Fruit fly (Drosophila melanogaster) whole organism, wandering third instar larva: ENCODE data around the gene CG12182.

Experiments
- Abd-B ChIP-seq: fragments of >200 bp; optimal IDR thresholded peaks from 2 replicates; lab custom pipeline; 2017; ENCODE audit warnings: missing biosample characterization, missing genetic modification characterization
- CG32264 ChIP-seq: fragments of 200-800 bp; sonication (Bioruptor generic); optimal IDR thresholded peaks from 2 replicates; lab custom pipeline; 2016; ENCODE audit warnings: missing biosample characterization, missing genetic modification characterization
- CG9705 ChIP-seq: fragments of 200-800 bp; sonication (Bioruptor generic); optimal IDR thresholded peaks from 2 replicates; lab custom pipeline; 2018; ENCODE audit warnings: missing biosample characterization, mild to moderate bottlenecking, missing genetic modification characterization
- CrebA ChIP-seq: fragments of 200-800 bp; sonication (Bioruptor generic); optimal IDR thresholded peaks from 2 replicates; lab custom pipeline; 2016; ENCODE audit warnings: missing biosample characterization, mild to moderate bottlenecking, missing genetic modification characterization, borderline replicate concordance
- Dfd ChIP-seq: fragments of >200 bp; optimal IDR thresholded peaks from 2 replicates; lab custom pipeline; 2017; ENCODE audit warnings: missing biosample characterization, missing genetic modification characterization
- Dif ChIP-seq: fragments of 200-275, 200-300 bp; sonication (Bioruptor generic); optimal IDR thresholded peaks from 2 replicates; lab custom pipeline; 2018; ENCODE audit warnings: missing biosample characterization, missing genetic modification characterization; ENCODE audit not compliant: partially characterized antibody
- GATAd ChIP-seq: sonication (Bioruptor generic); optimal IDR thresholded peaks from 2 replicates; lab custom pipeline; 2016; ENCODE audit warnings: missing biosample characterization, missing genetic modification characterization
- HLH106 ChIP-seq: fragments of 200-800 bp; optimal IDR thresholded peaks from 3 replicates; lab custom pipeline; 2019; ENCODE audit warnings: missing biosample characterization, mild to moderate bottlenecking, missing genetic modification characterization, moderate library complexity
- Hnf4 ChIP-seq: fragments of 200-800 bp; sonication (Bioruptor generic); optimal IDR thresholded peaks from 2 replicates; lab custom pipeline; 2016; ENCODE audit warnings: missing biosample characterization, mild to moderate bottlenecking, missing genetic modification characterization
- Hr78 ChIP-seq: fragments of >200 bp; optimal IDR thresholded peaks from 2 replicates; lab custom pipeline; 2017; ENCODE audit warnings: missing biosample characterization, missing genetic modification characterization
- Hr83 ChIP-seq: fragments of 200-300 bp; sonication (Bioruptor generic); optimal IDR thresholded peaks from 2 replicates; lab custom pipeline; 2016; ENCODE audit warnings: missing biosample characterization, mild to moderate bottlenecking, missing genetic modification characterization, moderate library complexity; ENCODE audit not compliant: poor library complexity, severe bottlenecking
- Jra ChIP-seq: sonication (Bioruptor generic); optimal IDR thresholded peaks from 2 replicates; lab custom pipeline; 2016; ENCODE audit warnings: missing biosample characterization, missing genetic modification characterization
- Mio ChIP-seq: sonication (Bioruptor generic); optimal IDR thresholded peaks from 2 replicates; lab custom pipeline; 2016; ENCODE audit warnings: missing biosample characterization, missing genetic modification characterization
- Myc ChIP-seq: fragments of >200 bp; optimal IDR thresholded peaks from 2 replicates; lab custom pipeline; 2017
- N ChIP-seq: fragments of >200 bp; optimal IDR thresholded peaks from 2 replicates; lab custom pipeline; 2018; ENCODE audit warnings: missing biosample characterization, missing external identifiers, missing genetic modification characterization
- OdsH ChIP-seq: fragments of 200-800 bp; sonication (Bioruptor generic); optimal IDR thresholded peaks from 2 replicates; lab custom pipeline; 2016; ENCODE audit warnings: missing biosample characterization, mild to moderate bottlenecking, missing genetic modification characterization
- Rel ChIP-seq, 2 experiments: fragments of 200-800 bp; sonication (Bioruptor generic) in 1 of 2; optimal IDR thresholded peaks; 2 replicates in 1 of 2; 3 replicates in 1 of 2; lab custom pipeline; 2016 to 2019; ENCODE audit warnings: mild to moderate bottlenecking in 2 of 2, missing biosample characterization in 2 of 2, missing genetic modification characterization in 2 of 2, moderate library complexity in 1 of 2
- Sp1 ChIP-seq: fragments of 200-800 bp; sonication (Bioruptor generic); optimal IDR thresholded peaks from 3 replicates; lab custom pipeline; 2019; ENCODE audit warnings: missing biosample characterization, mild to moderate bottlenecking, missing genetic modification characterization, moderate library complexity
- Vsx2 ChIP-seq: fragments of 200-300, 225-300 bp; sonication (Bioruptor generic); optimal IDR thresholded peaks from 2 replicates; lab custom pipeline; 2018; ENCODE audit warnings: missing biosample characterization, missing genetic modification characterization; ENCODE audit not compliant: partially characterized antibody
- br ChIP-seq: fragments of 200-800 bp; sonication (Bioruptor generic); optimal IDR thresholded peaks from 2 replicates; lab custom pipeline; 2016; ENCODE audit warnings: missing biosample characterization, missing genetic modification characterization
- brk ChIP-seq: fragments of 200-800 bp; sonication (Bioruptor generic); optimal IDR thresholded peaks from 2 replicates; lab custom pipeline; 2016; ENCODE audit warnings: missing biosample characterization, mild to moderate bottlenecking, missing genetic modification characterization
- dl ChIP-seq, 2 experiments: fragments of 175-275, 200-275 bp in 1 of 2; fragments of 200-275 bp in 1 of 2; sonication (Bioruptor generic); optimal IDR thresholded peaks; lab custom pipeline; 2018; ENCODE audit warnings: mild to moderate bottlenecking in 2 of 2, missing biosample characterization in 2 of 2, missing genetic modification characterization in 2 of 2, moderate library complexity in 2 of 2; ENCODE audit not compliant: partially characterized antibody in 2 of 2, insufficient read depth in 1 of 2
- dmrt93B ChIP-seq: fragments of 200-800 bp; sonication (Bioruptor generic); optimal IDR thresholded peaks from 2 replicates; lab custom pipeline; 2018; ENCODE audit warnings: missing biosample characterization, mild to moderate bottlenecking, missing genetic modification characterization
- dsf ChIP-seq: sonication (Bioruptor generic); optimal IDR thresholded peaks from 2 replicates; lab custom pipeline; 2016; ENCODE audit warnings: missing biosample characterization, missing genetic modification characterization, borderline replicate concordance
- ey ChIP-seq: fragments of 200-800 bp; sonication (Bioruptor generic); optimal IDR thresholded peaks from 2 replicates; lab custom pipeline; 2016; ENCODE audit warnings: missing biosample characterization, missing genetic modification characterization
- foxo ChIP-seq, 2 experiments: fragments of 200-800 bp; sonication (Bioruptor generic); optimal IDR thresholded peaks; 2 replicates in 1 of 2; 3 replicates in 1 of 2; lab custom pipeline; 2016 to 2017; ENCODE audit warnings: missing biosample characterization in 2 of 2, missing genetic modification characterization in 2 of 2
- fru ChIP-seq: fragments of 200-800 bp; sonication (Bioruptor generic); optimal IDR thresholded peaks from 3 replicates; lab custom pipeline; 2016; ENCODE audit warnings: missing biosample characterization, mild to moderate bottlenecking, missing genetic modification characterization
- h ChIP-seq: fragments of 200-800 bp; sonication (Bioruptor generic); optimal IDR thresholded peaks from 3 replicates; lab custom pipeline; 2016; ENCODE audit warnings: missing biosample characterization, mild to moderate bottlenecking, missing genetic modification characterization
- jim ChIP-seq: fragments of 175-275, 200-325 bp; sonication (Bioruptor generic); optimal IDR thresholded peaks from 2 replicates; lab custom pipeline; 2016; ENCODE audit warnings: missing biosample characterization, mild to moderate bottlenecking, missing genetic modification characterization
- lola ChIP-seq: fragments of >200 bp; optimal IDR thresholded peaks from 2 replicates; lab custom pipeline; 2017; ENCODE audit warnings: missing biosample characterization, missing genetic modification characterization
- psq ChIP-seq: fragments of 200-800 bp; sonication (Bioruptor generic); optimal IDR thresholded peaks from 3 replicates; lab custom pipeline; 2017; ENCODE audit warnings: missing biosample characterization, mild to moderate bottlenecking, missing genetic modification characterization, moderate library complexity
- rgr ChIP-seq: fragments of 200-800 bp; sonication (Bioruptor generic); optimal IDR thresholded peaks from 3 replicates; lab custom pipeline; 2016; ENCODE audit warnings: missing biosample characterization, mild to moderate bottlenecking, missing genetic modification characterization
- sage ChIP-seq: fragments of 200-800 bp; sonication (Bioruptor generic); optimal IDR thresholded peaks from 2 replicates; lab custom pipeline; 2016; ENCODE audit warnings: missing biosample characterization, mild to moderate bottlenecking, missing genetic modification characterization
- sv ChIP-seq: fragments of 200-800 bp; sonication (Bioruptor generic); optimal IDR thresholded peaks from 3 replicates; lab custom pipeline; 2016; ENCODE audit warnings: missing biosample characterization, missing genetic modification characterization
- tai ChIP-seq: sonication (Bioruptor generic); optimal IDR thresholded peaks from 2 replicates; lab custom pipeline; 2016; ENCODE audit warnings: missing biosample characterization, missing genetic modification characterization
- usp ChIP-seq: fragments of >200 bp; optimal IDR thresholded peaks from 2 replicates; lab custom pipeline; 2017; ENCODE audit warnings: missing biosample characterization, missing genetic modification characterization
- woc ChIP-seq: sonication (Bioruptor generic); optimal IDR thresholded peaks from 2 replicates; lab custom pipeline; 2016; ENCODE audit warnings: missing biosample characterization, mild to moderate bottlenecking, missing genetic modification characterization

CG12182 gene

dm6 chr3L:2584119-2584805 lies 15.1 kb downstream of the CG12182 start:
- no peak for TF ChIP-seq Dif (GFP tag; lab: Kevin White, UChicago)
- peak; percentile 4 for TF ChIP-seq psq (GFP tag; lab: Kevin White, UChicago)
- peak; percentile 44 for TF ChIP-seq OdsH (GFP tag; lab: Kevin White, UChicago)
- TF ChIP-seq Mio (GFP tag; lab: Kevin White, UChicago), result no peak
- TF ChIP-seq dsf (GFP tag; lab: Kevin White, UChicago), result no peak
- no peak for TF ChIP-seq Jra (GFP tag; lab: Kevin White, UChicago)
- no peak for TF ChIP-seq Abd-B (GFP tag; lab: Kevin White, UChicago)
- peak; percentile 61 for TF ChIP-seq sv (GFP tag; lab: Kevin White, UChicago)
- TF ChIP-seq ey (GFP tag; lab: Kevin White, UChicago), result peak; percentile 41
- peak; percentile 8 for TF ChIP-seq h
- TF ChIP-seq lola, result no peak
- no peak for TF ChIP-seq dmrt93B
- peak; percentile 22 for TF ChIP-seq HLH106 (tag; lab: Kevin White, UChicago)
- TF ChIP-seq sage (GFP tag; lab: Kevin White, UChicago), result no peak
- no peak for TF ChIP-seq usp (GFP tag; lab: Kevin White, UChicago)
- no peak for TF ChIP-seq jim (GFP tag; lab: Kevin White, UChicago)
- no peak for TF ChIP-seq CrebA (GFP tag; lab: Kevin White, UChicago)
- no peak for TF ChIP-seq CG32264
- no peak for TF ChIP-seq Rel (GFP tag; optimal IDR thresholded peaks at IDR 0.05; lab: Kevin White, UChicago)
- no peak for TF ChIP-seq Rel (tag; optimal IDR thresholded peaks at IDR 0.05; lab: Kevin White, UChicago)
- no peak for TF ChIP-seq dl (GFP tag; optimal IDR thresholded peaks at IDR 0.05; lab: Kevin White, UChicago; ENCODE audit: insufficient read depth in 1 of 2, partially characterized antibody in 2 of 2)
- no peak for TF ChIP-seq Hr78 (GFP tag; lab: Kevin White, UChicago)
- TF ChIP-seq rgr, result peak; percentile 20
- peak; percentile 37 for TF ChIP-seq Hnf4 (GFP tag; lab: Kevin White, UChicago)
- peak in 1 of 2 experiments; percentile 20 for TF ChIP-seq foxo (GFP tag; optimal IDR thresholded peaks at IDR 0.05; lab: Kevin White, UChicago)
- TF ChIP-seq br, result peak; percentile 47
- TF ChIP-seq Dfd (GFP tag; lab: Kevin White, UChicago), result peak; percentile 29
- TF ChIP-seq GATAd (GFP tag; lab: Kevin White, UChicago), result no peak
- TF ChIP-seq Sp1 (GFP tag; lab: Kevin White, UChicago), result no peak
- no peak for TF ChIP-seq CG9705 (GFP tag; lab: Kevin White, UChicago)
- TF ChIP-seq tai, result no peak

dm6 chr3L:2583537-2583870 lies 15.9 kb downstream of the CG12182 start:
- TF ChIP-seq Hr78 (GFP tag; lab: Kevin White, UChicago), result no peak
- TF ChIP-seq usp (GFP tag; lab: Kevin White, UChicago), result no peak
- no peak for TF ChIP-seq dmrt93B
- no peak for TF ChIP-seq dl (GFP tag; optimal IDR thresholded peaks at IDR 0.05; lab: Kevin White, UChicago; ENCODE audit: insufficient read depth in 1 of 2, partially characterized antibody in 2 of 2)
- no peak for TF ChIP-seq sv (GFP tag; lab: Kevin White, UChicago)

dm6 chr3L:2582753-2583536 lies 16.4 kb downstream of the CG12182 start:
- TF ChIP-seq Myc (lab: Kevin White, UChicago), result no peak
- TF ChIP-seq Vsx2 (GFP tag; lab: Kevin White, UChicago), result no peak
- peak; percentile 81 for TF ChIP-seq brk (GFP tag; lab: Kevin White, UChicago)
- TF ChIP-seq dl (GFP tag; optimal IDR thresholded peaks at IDR 0.05; lab: Kevin White, UChicago; ENCODE audit: insufficient read depth in 1 of 2, partially characterized antibody in 2 of 2), result peak in 1 of 2 experiments; percentile 18
- peak; percentile 74 for TF ChIP-seq Jra (GFP tag; lab: Kevin White, UChicago)
- no peak for TF ChIP-seq lola
- peak; percentile 51 to 94 for TF ChIP-seq foxo (GFP tag; optimal IDR thresholded peaks at IDR 0.05; lab: Kevin White, UChicago)
- TF ChIP-seq tai, result peak; percentile 82
- TF ChIP-seq Rel (GFP tag; optimal IDR thresholded peaks at IDR 0.05; lab: Kevin White, UChicago), result peak; percentile 76
- TF ChIP-seq Rel (tag; optimal IDR thresholded peaks at IDR 0.05; lab: Kevin White, UChicago), result peak; percentile 80
- no peak for TF ChIP-seq usp (GFP tag; lab: Kevin White, UChicago)
- TF ChIP-seq Dif (GFP tag; lab: Kevin White, UChicago), result no peak
- peak; percentile 86 for TF ChIP-seq OdsH (GFP tag; lab: Kevin White, UChicago)
- peak; percentile 92 for TF ChIP-seq br
- peak; percentile 93 for TF ChIP-seq h
- TF ChIP-seq Hr83 (GFP tag; lab: Kevin White, UChicago), result no peak
- no peak for TF ChIP-seq dsf (GFP tag; lab: Kevin White, UChicago)
- TF ChIP-seq N, result no peak
- TF ChIP-seq sage (GFP tag; lab: Kevin White, UChicago), result peak; percentile 84
- peak; percentile 86 for TF ChIP-seq psq (GFP tag; lab: Kevin White, UChicago)
- TF ChIP-seq woc (GFP tag; lab: Kevin White, UChicago), result peak; percentile 76
- TF ChIP-seq fru (GFP tag; lab: Kevin White, UChicago), result peak; percentile 91
- TF ChIP-seq CG32264, result peak; percentile 83
- peak; percentile 94 for TF ChIP-seq ey (GFP tag; lab: Kevin White, UChicago)
- peak; percentile 89 for TF ChIP-seq Hnf4 (GFP tag; lab: Kevin White, UChicago)
- TF ChIP-seq Dfd (GFP tag; lab: Kevin White, UChicago), result no peak
- no peak for TF ChIP-seq Hr78 (GFP tag; lab: Kevin White, UChicago)
- peak; percentile 56 for TF ChIP-seq CG9705 (GFP tag; lab: Kevin White, UChicago)
- peak; percentile 85 for TF ChIP-seq HLH106 (tag; lab: Kevin White, UChicago)
- TF ChIP-seq sv (GFP tag; lab: Kevin White, UChicago), result peak; percentile 19
- no peak for TF ChIP-seq CrebA (GFP tag; lab: Kevin White, UChicago)
- TF ChIP-seq dmrt93B, result peak; percentile 70
- no peak for TF ChIP-seq Abd-B (GFP tag; lab: Kevin White, UChicago)
- TF ChIP-seq Sp1 (GFP tag; lab: Kevin White, UChicago), result peak; percentile 88
